Fruit fly (Drosophila melanogaster): ENCODE data around the gene CG46507.
"Not testable (repeated sequence)": the region's sequence is repeated elsewhere in the genome, so short reads cannot be mapped to it uniquely, and the experiment has no call there.

CG46507 gene

DNA sequence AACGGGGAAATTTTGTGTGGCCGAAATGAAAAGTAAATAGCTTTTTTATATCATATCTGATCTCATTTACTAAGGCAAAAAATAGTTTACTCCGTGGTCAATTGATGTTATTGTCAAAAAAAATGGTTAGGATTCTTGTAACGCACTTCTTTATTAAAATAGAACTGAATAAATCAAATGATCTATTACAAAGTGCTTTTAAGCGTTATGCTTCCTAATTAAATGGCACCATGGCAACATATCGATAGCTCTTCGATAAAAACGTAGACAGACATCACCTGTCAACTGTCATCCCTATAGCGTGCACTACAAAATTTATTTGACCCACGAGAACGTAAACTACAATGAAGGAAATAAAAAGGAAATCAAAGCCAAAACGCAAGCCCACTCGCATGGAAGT, 29.2 kb downstream of the CG46507 start, which contains the start of gene CG46513:
Gene CG46513, plus strand, starts transcription at position 301 of the 400 bp plus-strand sequence.
- not testable (repeated sequence) for TF ChIP-seq CG10348 (GFP tag; IDR thresholded peaks at IDR 0.05); CG17806 (tag; optimal IDR thresholded peaks at IDR 0.05); D1 (tag; optimal IDR thresholded peaks at IDR 0.05)

DNA sequence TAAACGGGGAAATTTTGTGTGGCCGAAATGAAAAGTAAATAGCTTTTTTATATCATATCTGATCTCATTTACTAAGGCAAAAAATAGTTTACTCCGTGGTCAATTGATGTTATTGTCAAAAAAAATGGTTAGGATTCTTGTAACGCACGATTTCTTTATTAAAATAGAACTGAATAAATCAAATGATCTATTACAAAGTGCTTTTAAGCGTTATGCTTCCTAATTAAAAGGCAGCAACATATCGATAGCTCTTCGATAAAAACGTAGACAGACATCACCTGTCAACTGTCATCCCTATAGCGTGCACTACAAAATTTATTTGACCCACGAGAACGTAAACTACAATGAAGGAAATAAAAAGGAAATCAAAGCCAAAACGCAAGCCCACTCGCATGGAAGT, 34.2 kb downstream of the CG46507 start, which contains the start of gene CG46514:
Gene CG46514, plus strand, starts transcription at position 301 of the 400 bp plus-strand sequence.
- not testable (repeated sequence) for TF ChIP-seq Pif1A (GFP tag; optimal IDR thresholded peaks at IDR 0.05); EcR (GFP tag; optimal IDR thresholded peaks at IDR 0.05); CG17806 (tag; optimal IDR thresholded peaks at IDR 0.05)

DNA sequence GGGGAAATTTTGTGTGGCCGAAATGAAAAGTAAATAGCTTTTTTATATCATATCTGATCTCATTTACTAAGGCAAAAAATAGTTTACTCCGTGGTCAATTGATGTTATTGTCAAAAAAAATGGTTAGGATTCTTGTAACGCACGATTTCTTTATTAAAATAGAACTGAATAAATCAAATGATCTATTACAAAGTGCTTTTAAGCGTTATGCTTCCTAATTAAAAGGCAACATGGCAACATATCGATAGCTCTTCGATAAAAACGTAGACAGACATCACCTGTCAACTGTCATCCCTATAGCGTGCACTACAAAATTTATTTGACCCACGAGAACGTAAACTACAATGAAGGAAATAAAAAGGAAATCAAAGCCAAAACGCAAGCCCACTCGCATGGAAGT, 39.2 kb downstream of the CG46507 start, which contains the start of gene CG46515:
Gene CG46515, plus strand, starts transcription at position 301 of the 400 bp plus-strand sequence.
- TF ChIP-seq CG10348 (GFP tag; IDR thresholded peaks at IDR 0.05); EcR (GFP tag; optimal IDR thresholded peaks at IDR 0.05); D1 (tag; optimal IDR thresholded peaks at IDR 0.05): not testable (repeated sequence)

- TF ChIP-seq EcR (GFP tag; optimal IDR thresholded peaks at IDR 0.05); Ets98B (GFP tag; IDR thresholded peaks at IDR 0.05); Snoo (tag; optimal IDR thresholded peaks at IDR 0.05): not testable (repeated sequence)
These were observed 49.3 kb downstream of the CG46507 start, which contains the start of gene CG46516 for dm6 chrX:22212028-22212427. Gene CG46516, plus strand, starts transcription at chrX:22212328.
